Fruit fly (Drosophila melanogaster): ENCODE results near the gene CG34155.

Gene CG34155

DNA sequence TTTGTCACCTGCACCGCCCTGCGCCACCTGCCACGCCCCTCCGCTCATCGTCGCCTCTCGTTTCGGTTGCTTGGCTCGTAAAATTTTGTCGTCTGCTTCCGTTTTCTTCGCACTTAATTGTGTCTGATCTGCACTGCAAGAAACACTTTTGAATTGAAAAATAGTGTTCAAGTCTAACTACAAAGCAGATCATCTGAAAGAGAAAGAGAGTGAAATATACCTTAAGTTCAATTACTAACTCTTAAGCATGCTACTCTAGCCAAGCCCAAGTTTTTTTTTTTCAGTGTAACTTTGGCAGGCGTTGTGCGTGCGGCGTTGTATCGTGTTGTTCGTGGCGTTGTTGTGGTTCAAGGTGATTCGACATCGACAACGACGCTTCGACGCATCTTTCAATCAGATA, 19.8 kb downstream of the CG34155 start (continued):
- peak; percentile 80 for TF ChIP-seq Doc2 (GFP tag; IDR thresholded peaks at IDR 0.05)
- peak; percentile 89 for TF ChIP-seq CG6854 (GFP tag; optimal IDR thresholded peaks at IDR 0.05)
- TF ChIP-seq CG18011 (GFP tag; optimal IDR thresholded peaks at IDR 0.05), result peak; percentile 69
- peak; percentile 69 for TF ChIP-seq psq (GFP tag; optimal IDR thresholded peaks at IDR 0.05)
- no peak for TF ChIP-seq corto (GFP tag; optimal IDR thresholded peaks at IDR 0.05)
- peak; percentile 93 for TF ChIP-seq unpg (GFP tag; optimal IDR thresholded peaks at IDR 0.05)
- TF ChIP-seq CG11398 (GFP tag; optimal IDR thresholded peaks at IDR 0.05), result peak; percentile 89
- peak; percentile 89 for TF ChIP-seq schlank (tag; optimal IDR thresholded peaks at IDR 0.05)
- peak; percentile 87 for TF ChIP-seq CG11085 (GFP tag; IDR thresholded peaks at IDR 0.05)
- TF ChIP-seq Dad (GFP tag; optimal IDR thresholded peaks at IDR 0.05), result peak; percentile 93
- peak; percentile 81 for TF ChIP-seq CG6683 (GFP tag; optimal IDR thresholded peaks at IDR 0.05)
- TF ChIP-seq amos (GFP tag; IDR thresholded peaks at IDR 0.05; ENCODE audit: partially characterized antibody), result no peak
- no peak for TF ChIP-seq inv (GFP tag; IDR thresholded peaks at IDR 0.05; ENCODE audit: partially characterized antibody)
- peak; percentile 90 for TF ChIP-seq fu2 (GFP tag; optimal IDR thresholded peaks at IDR 0.05)
- peak; percentile 87 for TF ChIP-seq CG12155 (GFP tag; optimal IDR thresholded peaks at IDR 0.05)
- peak in 1 of 2 experiments; percentile 33 for TF ChIP-seq insv (GFP tag; optimal IDR thresholded peaks at IDR 0.05)
- TF ChIP-seq CG14860 (GFP tag; IDR thresholded peaks at IDR 0.05; ENCODE audit: partially characterized antibody), result no peak
- peak; percentile 96 for TF ChIP-seq slbo (GFP tag; IDR thresholded peaks at IDR 0.05)
- TF ChIP-seq CG31441 (GFP tag; IDR thresholded peaks at IDR 0.05), result peak; percentile 88
- TF ChIP-seq CG11504 (tag; optimal IDR thresholded peaks at IDR 0.05), result peak; percentile 93
- TF ChIP-seq rib (GFP tag; IDR thresholded peaks at IDR 0.05), result peak; percentile 91
- peak; percentile 94 for TF ChIP-seq ems (GFP tag; optimal IDR thresholded peaks at IDR 0.05)
- TF ChIP-seq BtbVII (GFP tag; optimal IDR thresholded peaks at IDR 0.05), result peak; percentile 90
- TF ChIP-seq Oaz (GFP tag; IDR thresholded peaks at IDR 0.05), result peak; percentile 88
- no peak for TF ChIP-seq Kr (GFP tag; optimal IDR thresholded peaks at IDR 0.05)
- peak; percentile 72 for TF ChIP-seq sqz (GFP tag; optimal IDR thresholded peaks at IDR 0.05)
- peak; percentile 62 for TF ChIP-seq CG3995 (GFP tag; optimal IDR thresholded peaks at IDR 0.05)
- no peak for TF ChIP-seq cg (GFP tag; optimal IDR thresholded peaks at IDR 0.05)
- TF ChIP-seq odd (GFP tag; optimal IDR thresholded peaks at IDR 0.05), result peak; percentile 84
- TF ChIP-seq sens-2 (GFP tag; IDR thresholded peaks at IDR 0.05), result peak; percentile 86
- peak; percentile 87 for TF ChIP-seq CG1602 (GFP tag; optimal IDR thresholded peaks at IDR 0.05)
- peak; percentile 96 for TF ChIP-seq Rfx (GFP tag; IDR thresholded peaks at IDR 0.05)
- TF ChIP-seq cato (GFP tag; optimal IDR thresholded peaks at IDR 0.05; ENCODE audit: borderline replicate concordance), result peak; percentile 79
- peak; percentile 82; the same call in 2 of the 3 replicates for TF ChIP-seq C15 (GFP tag; IDR thresholded peaks at IDR 0.05)
- TF ChIP-seq CkIIα-i1 (GFP tag; IDR thresholded peaks at IDR 0.05), result peak; percentile 60; the same call in 1 of the 2 replicates
- TF ChIP-seq CG3281 (GFP tag; optimal IDR thresholded peaks at IDR 0.05), result peak; percentile 92
- TF ChIP-seq CG5180 (GFP tag; optimal IDR thresholded peaks at IDR 0.05), result peak; percentile 84
- peak; percentile 82 for TF ChIP-seq dm (GFP tag; optimal IDR thresholded peaks at IDR 0.05)
- TF ChIP-seq ap (GFP tag; IDR thresholded peaks at IDR 0.05), result peak; percentile 90
- peak; percentile 95 for TF ChIP-seq HLH3B (GFP tag; IDR thresholded peaks at IDR 0.05)
- peak; percentile 95 for TF ChIP-seq CG17359 (tag; optimal IDR thresholded peaks at IDR 0.05)
- TF ChIP-seq CoRest (tag; optimal IDR thresholded peaks at IDR 0.05), result peak; percentile 92
- TF ChIP-seq esg (GFP tag; conservative IDR thresholded peaks at IDR 0.05), result peak; percentile 93
- peak; percentile 92 for TF ChIP-seq CG9876 (GFP tag; optimal IDR thresholded peaks at IDR 0.05)
- TF ChIP-seq so (GFP tag; IDR thresholded peaks at IDR 0.05), result peak; percentile 93
- TF ChIP-seq CG8388 (GFP tag; optimal IDR thresholded peaks at IDR 0.05), result peak; percentile 86
- TF ChIP-seq CG15514 (GFP tag; optimal IDR thresholded peaks at IDR 0.05), result peak; percentile 87
- TF ChIP-seq CG10979 (tag; optimal IDR thresholded peaks at IDR 0.05), result peak; percentile 86
- peak; percentile 60 for TF ChIP-seq CG17186 (GFP tag; optimal IDR thresholded peaks at IDR 0.05)
- TF ChIP-seq HmgD (GFP tag; optimal IDR thresholded peaks at IDR 0.05), result peak; percentile 87

All from whole organism, embryonic.